Fruit fly (Drosophila melanogaster) S2 (cell line): ENCODE data around the gene prc.

Experiments
- CG8478 ChIP-seq: fragments of >200 bp; optimal IDR thresholded peaks from 2 replicates; lab custom pipeline; 2018
- CTCF ChIP-seq, 2 experiments: fragments of >200 bp; optimal IDR thresholded peaks; 2 replicates each; lab custom pipeline; 2018

dm6 chr3L:11975811-11976210 lies 9.9 kb upstream of the prc start, which contains the start of gene CG43896:
- no peak for TF ChIP-seq CG8478 (lab: Kevin White, UChicago)
- TF ChIP-seq CTCF (optimal IDR thresholded peaks at IDR 0.05; lab: Kevin White, UChicago) = no peak
